Fruit fly (Drosophila melanogaster): ENCODE data around the gene CG15465.

CG15465 gene

DNA sequence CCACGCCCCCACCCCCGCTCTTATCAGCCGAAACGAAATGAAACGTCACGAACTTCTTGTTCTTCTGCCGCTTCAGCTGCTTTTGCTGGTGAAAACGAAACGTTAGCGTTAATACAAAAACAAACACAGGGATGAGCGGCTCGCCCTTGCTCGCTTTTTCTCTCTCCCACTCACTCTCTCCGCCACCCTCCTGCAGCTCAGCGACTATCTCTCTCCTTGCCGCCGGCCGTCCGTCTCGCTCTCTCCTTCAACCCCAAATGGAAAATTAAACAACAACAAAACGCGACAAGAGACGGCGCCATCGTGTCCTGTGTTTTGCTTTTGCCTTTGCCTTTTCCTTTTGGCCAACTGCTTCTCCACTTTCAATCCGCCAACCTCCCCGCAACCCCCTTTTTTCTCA is 8.8 kb downstream of the CG15465 start:
- TF ChIP-seq CG10321 (GFP tag; IDR thresholded peaks at IDR 0.05): peak; percentile 62
- peak; percentile 38; the same call in 1 of the 2 replicates for TF ChIP-seq Bgb (GFP tag; IDR thresholded peaks at IDR 0.05; ENCODE audit: partially characterized antibody)
- no peak for TF ChIP-seq mam (GFP tag; optimal IDR thresholded peaks at IDR 0.05)
- peak; percentile 52; the same call in 1 of the 2 replicates for TF ChIP-seq Adf1 (GFP tag; IDR thresholded peaks at IDR 0.05)
- peak; percentile 39 for TF ChIP-seq pros (GFP tag; optimal IDR thresholded peaks at IDR 0.05)
- peak; percentile 24 to 55 for TF ChIP-seq Trl (optimal IDR thresholded peaks at IDR 0.05)
- no peak for TF ChIP-seq Trl (GFP tag; optimal IDR thresholded peaks at IDR 0.05)
- no peak for TF ChIP-seq CG11723 (GFP tag; optimal IDR thresholded peaks at IDR 0.05)
- peak; percentile 76 for TF ChIP-seq CG4360 (GFP tag; IDR thresholded peaks at IDR 0.05)
- peak; percentile 84 for TF ChIP-seq CG1832 (GFP tag; optimal IDR thresholded peaks at IDR 0.05)

dm6 chrX:5095620-5096019 is 10.1 kb downstream of the CG15465 start:
- TF ChIP-seq abd-A (tag; optimal IDR thresholded peaks at IDR 0.05): peak; percentile 44
- TF ChIP-seq vvl (GFP tag; IDR thresholded peaks at IDR 0.05): peak; percentile 22; the same call in 1 of the 2 replicates
- 0 out of 2 replicates have a peak, but pooled peaks have one; percentile 14 for TF ChIP-seq onecut (GFP tag; IDR thresholded peaks at IDR 0.05)
- no peak for TF ChIP-seq ash1 (GFP tag; optimal IDR thresholded peaks at IDR 0.05)
- TF ChIP-seq ci (GFP tag; IDR thresholded peaks at IDR 0.05): 0 out of 3 replicates have a peak, but pooled peaks have one; percentile 32
- TF ChIP-seq Deaf1 (tag; optimal IDR thresholded peaks at IDR 0.05): no peak
- peak; percentile 35 for TF ChIP-seq cwo (GFP tag; optimal IDR thresholded peaks at IDR 0.05)
- no peak for TF ChIP-seq stwl (tag; optimal IDR thresholded peaks at IDR 0.05)
- TF ChIP-seq CG15514 (GFP tag; optimal IDR thresholded peaks at IDR 0.05): peak; percentile 13
- peak; percentile 93 for TF ChIP-seq D19A (tag; optimal IDR thresholded peaks at IDR 0.05)
- peak; percentile 51 for TF ChIP-seq Oli (tag; optimal IDR thresholded peaks at IDR 0.05)
- TF ChIP-seq CG3281 (GFP tag; optimal IDR thresholded peaks at IDR 0.05): peak; percentile 36
- TF ChIP-seq org-1 (GFP tag; optimal IDR thresholded peaks at IDR 0.05): peak; percentile 34
- no peak for TF ChIP-seq CG11398 (GFP tag; optimal IDR thresholded peaks at IDR 0.05)
- peak; percentile 29 for TF ChIP-seq HmgZ (tag; optimal IDR thresholded peaks at IDR 0.05)
- no peak for TF ChIP-seq pan (optimal IDR thresholded peaks at IDR 0.05)
- TF ChIP-seq pan (GFP tag; optimal IDR thresholded peaks at IDR 0.05 in 1 of 2, IDR thresholded peaks at IDR 0.05 in 1 of 2): peak in 1 of 2 experiments; percentile 56
- no peak for TF ChIP-seq CG6272 (GFP tag; IDR thresholded peaks at IDR 0.05)
- TF ChIP-seq CG32532 (GFP tag; IDR thresholded peaks at IDR 0.05): peak; percentile 21; the same call in 1 of the 2 replicates
- peak; percentile 21; the same call in 1 of the 2 replicates for TF ChIP-seq E2f2 (GFP tag; IDR thresholded peaks at IDR 0.05)
- 0 out of 3 replicates have a peak, but pooled peaks have one; percentile 24 for TF ChIP-seq tgo (GFP tag; IDR thresholded peaks at IDR 0.05)
- TF ChIP-seq tin (GFP tag; optimal IDR thresholded peaks at IDR 0.05): peak; percentile 24
- peak; percentile 5; the same call in 1 of the 2 replicates for TF ChIP-seq sisA (GFP tag; IDR thresholded peaks at IDR 0.05)
- TF ChIP-seq CG13424 (tag; optimal IDR thresholded peaks at IDR 0.05): peak; percentile 50
- TF ChIP-seq dimm (GFP tag; IDR thresholded peaks at IDR 0.05): no peak
- TF ChIP-seq scrt (GFP tag; optimal IDR thresholded peaks at IDR 0.05): peak; percentile 5
- TF ChIP-seq CG10543 (GFP tag; optimal IDR thresholded peaks at IDR 0.05): no peak
- no peak for TF ChIP-seq CG18764 (GFP tag; optimal IDR thresholded peaks at IDR 0.05)
- peak; percentile 47 for TF ChIP-seq Fer3 (tag; optimal IDR thresholded peaks at IDR 0.05)
- peak; percentile 5 for TF ChIP-seq oc (tag; optimal IDR thresholded peaks at IDR 0.05)
- TF ChIP-seq CG8290 (GFP tag; optimal IDR thresholded peaks at IDR 0.05): no peak
- TF ChIP-seq CG8290 (tag; optimal IDR thresholded peaks at IDR 0.05): peak in 1 of 2 experiments; percentile 59
- peak; percentile 9 for TF ChIP-seq CG9727 (GFP tag; optimal IDR thresholded peaks at IDR 0.05)
- peak; percentile 64 for TF ChIP-seq D19B (GFP tag; optimal IDR thresholded peaks at IDR 0.05)
- peak; percentile 40 for TF ChIP-seq BtbVII (GFP tag; optimal IDR thresholded peaks at IDR 0.05)
- peak; percentile 3 for TF ChIP-seq CrebB (tag; optimal IDR thresholded peaks at IDR 0.05)
- TF ChIP-seq sens (GFP tag): peak; percentile 73
- TF ChIP-seq esg (GFP tag; conservative IDR thresholded peaks at IDR 0.05): no peak
- peak; percentile 28; the same call in 1 of the 2 replicates for TF ChIP-seq lmd (GFP tag; IDR thresholded peaks at IDR 0.05)
- TF ChIP-seq twi (tag; optimal IDR thresholded peaks at IDR 0.05): no peak
- TF ChIP-seq CG15269 (tag; optimal IDR thresholded peaks at IDR 0.05): peak; percentile 59
